Worm (Caenorhabditis elegans): ENCODE results near the gene mep-1.

ce11 chrIV:11520960-11521359 lies 3.5 kb upstream of the mep-1 start, which contains the start of the genes M04B2.4 and gfl-1:
- TF ChIP-seq unc-62 (GFP tag; optimal IDR thresholded peaks at IDR 0.05) (no peak), ceh-9 (tag; optimal IDR thresholded peaks at IDR 0.05) (no peak), nhr-43 (tag; optimal IDR thresholded peaks at IDR 0.05; ENCODE audit: poor library complexity, severe bottlenecking) (no peak), ztf-11 (tag; optimal IDR thresholded peaks at IDR 0.05) (no peak), nhr-12 (tag; optimal IDR thresholded peaks at IDR 0.05) (no peak), nhr-237 (tag; optimal IDR thresholded peaks at IDR 0.05) (no peak), lin-15B (tag; optimal IDR thresholded peaks at IDR 0.05) (peak; percentile 23), snpc-4 (tag; optimal IDR thresholded peaks at IDR 0.05) (no peak), zag-1 (tag; optimal IDR thresholded peaks at IDR 0.05) (no peak), fkh-10 (GFP tag; optimal IDR thresholded peaks at IDR 0.05) (no peak), ceh-82 (tag; optimal IDR thresholded peaks at IDR 0.05) (no peak), lin-39 (tag; optimal IDR thresholded peaks at IDR 0.05) (no peak), ZK546.5 (tag; optimal IDR thresholded peaks at IDR 0.05) (no peak), pqm-1 (tag; optimal IDR thresholded peaks at IDR 0.05) (peak; percentile 10)
